Worm (Caenorhabditis elegans): Measurements from ENCODE around the gene Y62E10A.23.
A peak's percentile ranks its signal among the peaks of the same experiment; 100 is the strongest.

Y62E10A.23 gene

DNA sequence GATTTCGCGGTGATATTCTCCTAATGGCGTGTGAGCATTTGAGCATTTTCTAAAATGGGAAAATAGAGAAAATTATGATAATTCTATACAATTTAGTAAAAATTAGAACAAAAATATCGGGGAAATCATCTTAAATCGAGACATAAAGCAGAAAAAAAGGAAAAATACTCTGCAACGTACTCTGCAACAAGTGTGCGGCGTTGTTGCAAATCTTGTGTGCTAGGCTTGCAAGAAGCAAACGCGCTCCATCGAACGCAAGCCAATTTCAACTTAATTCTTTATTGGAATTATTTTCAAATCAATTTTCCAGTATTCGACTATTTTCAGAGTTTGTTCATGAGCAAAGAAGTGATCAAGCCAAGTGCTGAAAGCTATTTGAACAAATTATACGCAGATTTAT, at the start of gene Y62E10A.23, which contains the start of the genes Y62E10A.20 and mdt-9 (continued):
- TF ChIP-seq tbp1 (GFP tag; optimal IDR thresholded peaks at IDR 0.05) (peak; percentile 42), ets-4 (GFP tag; optimal IDR thresholded peaks at IDR 0.05) (no peak), nhr-80 (tag; optimal IDR thresholded peaks at IDR 0.05) (no peak), aptf-2 (GFP tag; conservative IDR thresholded peaks at IDR 0.05) (no peak), ztf-18 (tag; optimal IDR thresholded peaks at IDR 0.05) (peak; percentile 39)

DNA sequence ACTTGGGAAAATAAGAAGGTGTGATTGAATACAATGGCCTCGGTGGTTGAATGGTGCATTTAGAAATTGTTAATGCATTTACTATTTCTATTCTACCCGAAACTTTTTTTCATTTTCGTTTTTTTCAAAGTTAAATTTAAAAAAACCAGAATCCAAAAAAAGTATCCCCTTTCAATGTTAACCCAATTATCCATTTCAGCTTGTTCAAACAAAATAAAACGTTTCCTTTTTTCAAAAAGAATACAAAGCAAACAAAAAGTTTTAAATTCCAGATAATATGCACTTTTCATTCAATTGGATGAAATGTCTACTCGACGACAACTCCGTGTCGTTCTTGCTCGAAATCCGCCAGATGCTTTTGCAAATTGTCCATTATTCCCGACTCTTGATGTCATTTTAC, 43.6 kb upstream of the Y62E10A.23 start, which contains the start of gene W02A2.5:
Gene W02A2.5, plus strand, starts transcription at position 301 of the 400 bp plus-strand sequence.
- TF ChIP-seq hlh-26 (GFP tag; conservative IDR thresholded peaks at IDR 0.05) (no peak), B0336.3 (GFP tag; IDR thresholded peaks at IDR 0.05) (no peak), efl-1 (GFP tag; optimal IDR thresholded peaks at IDR 0.05) (no peak), attf-3 (GFP tag; conservative IDR thresholded peaks at IDR 0.05) (no peak), bed-1 (GFP tag; IDR thresholded peaks at IDR 0.05) (no peak), C06A6.2 (GFP tag; conservative IDR thresholded peaks at IDR 0.05) (no peak), ztf-25 (GFP tag; IDR thresholded peaks at IDR 0.05) (no peak), ztf-6 (GFP tag; IDR thresholded peaks at IDR 0.05) (no peak), B0019.2 (GFP tag; conservative IDR thresholded peaks at IDR 0.05) (no peak), F10E7.11 (tag; optimal IDR thresholded peaks at IDR 0.05) (no peak), ceh-91 (GFP tag; IDR thresholded peaks at IDR 0.05) (no peak), sptf-2 (GFP tag; optimal IDR thresholded peaks at IDR 0.05) (no peak), cebp-2 (GFP tag; IDR thresholded peaks at IDR 0.05) (no peak), lin-54 (GFP tag; optimal IDR thresholded peaks at IDR 0.05) (no peak), ZK185.1 (tag; optimal IDR thresholded peaks at IDR 0.05; ENCODE audit: poor library complexity, severe bottlenecking) (no peak), unc-130 (GFP tag; optimal IDR thresholded peaks at IDR 0.05) (no peak)

DNA sequence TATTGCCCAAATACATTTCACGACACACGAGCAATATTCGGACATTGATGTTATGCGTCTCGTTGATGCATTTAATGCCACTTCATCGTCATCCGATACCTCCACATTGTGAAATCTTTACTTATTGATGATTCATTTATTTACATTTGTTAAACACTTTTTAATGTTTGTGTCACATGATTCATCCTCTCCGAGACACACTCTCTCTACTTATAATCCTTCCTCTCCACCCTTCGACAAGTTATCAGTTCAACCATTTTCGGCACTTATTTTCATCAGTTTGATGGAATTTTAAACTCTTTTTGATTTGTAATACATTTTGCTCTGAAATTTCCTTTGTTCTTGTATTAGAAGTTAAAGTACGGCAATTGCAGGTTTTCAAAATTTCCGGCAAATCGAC, 40.0 kb upstream of the Y62E10A.23 start:
- TF ChIP-seq mcd-1 (GFP tag; IDR thresholded peaks at IDR 0.05): no peak
- TF ChIP-seq nhr-80 (tag; optimal IDR thresholded peaks at IDR 0.05): peak; percentile 12

DNA sequence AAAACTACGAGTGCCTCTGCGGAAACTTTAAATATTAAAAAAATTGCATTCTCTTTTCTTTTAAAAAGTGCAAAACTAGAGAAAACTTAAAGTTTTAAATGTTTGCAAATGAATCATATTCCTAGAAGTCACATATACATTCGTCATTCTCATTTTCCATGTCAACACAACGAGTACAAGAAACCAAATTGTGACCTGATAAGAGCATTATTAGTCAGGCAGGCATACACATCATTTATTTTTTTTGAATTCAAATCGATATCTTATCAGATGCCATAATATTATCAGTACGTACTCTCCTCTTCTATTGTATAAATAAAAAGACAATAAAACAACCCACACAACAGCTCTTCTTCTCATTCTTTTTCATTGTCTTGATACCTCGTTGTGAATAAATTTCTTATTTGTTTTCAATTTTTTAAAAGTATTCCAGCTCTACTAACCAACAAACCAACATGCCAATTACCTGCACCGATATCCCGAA, 38.9 kb upstream of the Y62E10A.23 start, which contains the start of gene W02A2.9:
Gene W02A2.9, plus strand, starts transcription at position 434 of the 484 bp plus-strand sequence.
- TF ChIP-seq dpff-1 (tag; optimal IDR thresholded peaks at IDR 0.05) (no peak), nfyb-1 (GFP tag; IDR thresholded peaks at IDR 0.05) (peak; percentile 48; the same call in 1 of the 2 replicates), ztf-25 (GFP tag; IDR thresholded peaks at IDR 0.05) (no peak), B0019.2 (GFP tag; conservative IDR thresholded peaks at IDR 0.05) (no peak), attf-3 (GFP tag; conservative IDR thresholded peaks at IDR 0.05) (no peak), nhr-80 (tag; optimal IDR thresholded peaks at IDR 0.05) (peak; percentile 59), lag-1 (GFP tag; IDR thresholded peaks at IDR 0.05) (no peak), nhr-90 (tag; optimal IDR thresholded peaks at IDR 0.05) (no peak)

DNA sequence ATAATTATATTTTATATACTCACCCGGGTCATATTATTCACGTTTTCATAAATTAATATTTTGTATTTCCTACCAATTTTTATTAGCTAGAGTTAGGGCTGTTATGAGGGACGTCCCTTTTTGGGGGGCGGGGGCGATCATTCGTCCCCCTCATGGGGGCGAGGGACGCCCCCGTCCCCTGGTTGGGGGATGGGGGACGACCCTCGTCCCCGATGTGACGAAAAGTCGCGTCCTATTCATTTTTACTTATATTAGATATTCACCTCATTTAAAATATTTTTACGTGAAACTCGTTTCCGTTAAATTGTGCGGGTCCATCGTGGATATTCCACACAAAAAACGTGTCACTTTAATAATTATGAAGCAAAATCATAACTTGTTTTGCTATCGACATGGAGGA, 37.5 kb upstream of the Y62E10A.23 start, which contains the start of gene W02A2.12:
Gene W02A2.12, minus strand, starts transcription at position 240 of the 400 bp plus-strand sequence.
- TF ChIP-seq ceh-100 (GFP tag; IDR thresholded peaks at IDR 0.05) (no peak), K12H6.12 (tag; optimal IDR thresholded peaks at IDR 0.05) (no peak), hsf-1 (GFP tag; IDR thresholded peaks at IDR 0.05) (no peak; the same call in 1 of the 2 replicates), let-607 (tag; optimal IDR thresholded peaks at IDR 0.05) (no peak), C06A6.2 (GFP tag; conservative IDR thresholded peaks at IDR 0.05) (no peak), mes-4 (tag; optimal IDR thresholded peaks at IDR 0.05) (no peak), B0336.3 (GFP tag; IDR thresholded peaks at IDR 0.05) (no peak), ZK185.1 (tag; optimal IDR thresholded peaks at IDR 0.05; ENCODE audit: poor library complexity, severe bottlenecking) (no peak), attf-6 (GFP tag; IDR thresholded peaks at IDR 0.05) (peak; percentile 72), snpc-4 (GFP tag; optimal IDR thresholded peaks at IDR 0.05) (no peak), snpc-4 (tag; optimal IDR thresholded peaks at IDR 0.05) (peak in 1 of 4 experiments; percentile 18), Y56A3A.18 (GFP tag; IDR thresholded peaks at IDR 0.05) (no peak), egl-44 (GFP tag; IDR thresholded peaks at IDR 0.05) (no peak), atf-7 (tag; optimal IDR thresholded peaks at IDR 0.05) (no peak), mel-28 (tag; optimal IDR thresholded peaks at IDR 0.05; ENCODE audit: borderline replicate concordance) (no peak), Y53G8AR.9 (GFP tag; conservative IDR thresholded peaks at IDR 0.05) (0 out of 2 replicates have a peak, but pooled peaks have one; percentile 46), hlh-12 (tag; optimal IDR thresholded peaks at IDR 0.05) (no peak), F52B5.7 (tag; optimal IDR thresholded peaks at IDR 0.05) (no peak), efl-1 (GFP tag; optimal IDR thresholded peaks at IDR 0.05) (no peak), hlh-26 (GFP tag; conservative IDR thresholded peaks at IDR 0.05) (no peak), sdz-38 (tag; optimal IDR thresholded peaks at IDR 0.05) (no peak)

All from whole organism, young adult.